Worm (Caenorhabditis elegans) whole organism, L4 larva: Measurements from ENCODE around the gene col-76.

Experiments
- F10B5.3 ChIP-seq: sonication (generic microtip); optimal IDR thresholded peaks from 2 replicates; lab custom pipeline; 2016; ENCODE audit warnings: mild to moderate bottlenecking, missing genetic modification characterization, missing compliant biosample characterization
- F26F4.8 ChIP-seq: fragments of 200-800 bp; sonication (Bioruptor generic); conservative IDR thresholded peaks from 2 replicates; pipeline ENCODE4 v1.3.6; 2022; ENCODE audit warnings: missing genetic modification characterization, missing compliant biosample characterization
- R02D3.7 ChIP-seq: fragments of 150-350 bp; sonication (generic microtip); optimal IDR thresholded peaks from 3 replicates; lab custom pipeline; 2014; ENCODE audit warnings: missing biosample characterization, missing genetic modification characterization
- T26A8.4 ChIP-seq: fragments of 200-800 bp; sonication (Bioruptor generic); IDR thresholded peaks from 2 replicates; pipeline ENCODE4 v1.3.6; 2022; ENCODE audit warnings: missing genetic modification characterization, missing compliant biosample characterization
- Y105C5A.15 ChIP-seq: fragments of 200-800 bp; sonication (Bioruptor generic); IDR thresholded peaks from 2 replicates; pipeline ENCODE4 v1.3.6; 2022; ENCODE audit warnings: missing genetic modification characterization, missing compliant biosample characterization
- Y5F2A.4 ChIP-seq: fragments of 200-800 bp; sonication (Bioruptor generic); optimal IDR thresholded peaks from 2 replicates; lab custom pipeline; 2018; ENCODE audit warnings: mild to moderate bottlenecking, missing genetic modification characterization, missing compliant biosample characterization
- Y75B8A.6 ChIP-seq: fragments of 200-800 bp; sonication (Bioruptor generic); IDR thresholded peaks from 2 replicates; pipeline ENCODE4 v1.3.6; 2022; ENCODE audit warnings: missing genetic modification reagents, missing genetic modification characterization, missing compliant biosample characterization
- ZK337.2 ChIP-seq: fragments of 200-800 bp; sonication (Bioruptor generic); IDR thresholded peaks from 2 replicates; pipeline ENCODE4 v1.3.6; 2022; ENCODE audit warnings: missing genetic modification reagents, missing genetic modification characterization, missing compliant biosample characterization
- aha-1 ChIP-seq: fragments of 150-350 bp; peaks from one replicate; lab custom pipeline; 2014; ENCODE audit warnings: missing biosample characterization, missing genetic modification characterization
- attf-4 ChIP-seq: sonication (generic microtip); optimal IDR thresholded peaks from 3 replicates; lab custom pipeline; 2017; ENCODE audit warnings: missing biosample characterization, missing genetic modification characterization
- ceh-20 ChIP-seq: fragments of 200-800 bp; sonication (Bioruptor generic); IDR thresholded peaks from 2 replicates; pipeline ENCODE4 v1.3.6; 2022; ENCODE audit warnings: missing genetic modification reagents, missing genetic modification characterization, missing compliant biosample characterization
- ceh-28 ChIP-seq: fragments of 150-350 bp; optimal IDR thresholded peaks from 2 replicates; lab custom pipeline; 2014; ENCODE audit warnings: missing biosample characterization, missing genetic modification reagents, missing genetic modification characterization
- ceh-44 ChIP-seq: fragments of 200-800 bp; sonication (Bioruptor generic); IDR thresholded peaks from 2 replicates; pipeline ENCODE4 v1.3.6; 2022; ENCODE audit warnings: missing genetic modification reagents, missing genetic modification characterization, missing compliant biosample characterization
- ces-1 ChIP-seq: fragments of 150-350 bp; sonication (generic microtip); optimal IDR thresholded peaks from 4 replicates; lab custom pipeline; 2014; ENCODE audit warnings: missing biosample characterization, missing genetic modification reagents, missing genetic modification characterization
- ctbp-1 ChIP-seq: fragments of 200-800 bp; sonication (Bioruptor generic); IDR thresholded peaks from 2 replicates; pipeline ENCODE4 v1.3.6; 2022; ENCODE audit warnings: missing genetic modification reagents, missing genetic modification characterization, missing compliant biosample characterization
- daf-16 ChIP-seq, 3 experiments: sonication (generic microtip); optimal IDR thresholded peaks; 2 replicates each; lab custom pipeline; 2016 to 2017; ENCODE audit warnings: missing genetic modification characterization in 3 of 3, missing genetic modification reagents in 3 of 3, mild to moderate bottlenecking in 2 of 3, missing compliant biosample characterization in 2 of 3, missing biosample characterization in 1 of 3, moderate library complexity in 1 of 3
- dmd-6 ChIP-seq: fragments of 200-800 bp; sonication (Bioruptor generic); IDR thresholded peaks from 2 replicates; pipeline ENCODE4 v1.3.6; 2022; ENCODE audit warnings: missing genetic modification reagents, missing genetic modification characterization, missing compliant biosample characterization
- duxl-1 ChIP-seq: sonication (generic microtip); optimal IDR thresholded peaks from 2 replicates; lab custom pipeline; 2016; ENCODE audit warnings: mild to moderate bottlenecking, missing genetic modification characterization, moderate library complexity, missing compliant biosample characterization; ENCODE audit not compliant: poor library complexity
- dve-1 ChIP-seq: sonication (generic microtip); optimal IDR thresholded peaks from 2 replicates; lab custom pipeline; 2017; ENCODE audit warnings: antibody characterized with exemption, mild to moderate bottlenecking, missing genetic modification characterization, missing compliant biosample characterization; ENCODE audit not compliant: insufficient read depth
- fkh-10 ChIP-seq: fragments of 150-350 bp; optimal IDR thresholded peaks from 2 replicates; lab custom pipeline; 2014; ENCODE audit warnings: missing biosample characterization, missing genetic modification reagents, missing genetic modification characterization
- gei-8 ChIP-seq: fragments of 200-800 bp; sonication (Bioruptor generic); optimal IDR thresholded peaks from 2 replicates; lab custom pipeline; 2018; ENCODE audit warnings: mild to moderate bottlenecking, missing genetic modification characterization, missing compliant biosample characterization
- hif-1 ChIP-seq, 2 experiments: sonication (generic microtip); optimal IDR thresholded peaks; 2 replicates each; lab custom pipeline; 2016 to 2017; ENCODE audit warnings: missing compliant biosample characterization in 2 of 2, missing genetic modification characterization in 2 of 2, missing genetic modification reagents in 2 of 2, missing genotype in 2 of 2, mild to moderate bottlenecking in 1 of 2
- hlh-30 ChIP-seq: sonication (generic microtip); optimal IDR thresholded peaks from 2 replicates; lab custom pipeline; 2017; ENCODE audit warnings: antibody characterized with exemption, mild to moderate bottlenecking, missing genetic modification characterization, missing compliant biosample characterization; ENCODE audit not compliant: insufficient read depth
- jun-1 ChIP-seq: fragments of 150-350 bp; optimal IDR thresholded peaks from 2 replicates; lab custom pipeline; 2014; ENCODE audit warnings: missing biosample characterization, missing genetic modification reagents, missing genetic modification characterization
- lim-7 ChIP-seq: fragments of 200-800 bp; sonication (Bioruptor generic); IDR thresholded peaks from 2 replicates; pipeline ENCODE4 v1.3.6; 2022; ENCODE audit warnings: missing genetic modification characterization, missing compliant biosample characterization
- lin-1 ChIP-seq: fragments of 200-800 bp; sonication (Bioruptor generic); IDR thresholded peaks from 2 replicates; pipeline ENCODE4 v1.3.6; 2022; ENCODE audit warnings: missing genetic modification reagents, missing genetic modification characterization, missing compliant biosample characterization
- lin-13 ChIP-seq: fragments of 150-350 bp; optimal IDR thresholded peaks from 2 replicates; lab custom pipeline; 2014; ENCODE audit warnings: missing biosample characterization, missing genetic modification reagents, missing genetic modification characterization
- lin-15B ChIP-seq: fragments of 150-350 bp; sonication (generic microtip); optimal IDR thresholded peaks from 3 replicates; lab custom pipeline; 2014; ENCODE audit warnings: missing biosample characterization, missing genetic modification characterization
- lir-3 ChIP-seq: sonication (generic microtip); optimal IDR thresholded peaks from 2 replicates; lab custom pipeline; 2016; ENCODE audit warnings: mild to moderate bottlenecking, missing genetic modification characterization, missing compliant biosample characterization
- lsy-2 ChIP-seq, 2 experiments: fragments of 150-350 bp in 1 of 2; sonication (generic microtip) in 1 of 2; optimal IDR thresholded peaks; 2 replicates each; lab custom pipeline; 2014 to 2017; ENCODE audit warnings: missing biosample characterization in 2 of 2, missing genetic modification characterization in 2 of 2
- madf-9 ChIP-seq: fragments of 200-800 bp; sonication (Bioruptor generic); conservative IDR thresholded peaks from 2 replicates; pipeline ENCODE4 v1.3.6; 2022; ENCODE audit warnings: missing genetic modification reagents, missing genetic modification characterization, missing compliant biosample characterization
- mdl-1 ChIP-seq, 2 experiments: fragments of 150-350 bp in 1 of 2; sonication (generic microtip) in 1 of 2; optimal IDR thresholded peaks; 2 replicates each; lab custom pipeline; 2014 to 2017; ENCODE audit warnings: missing biosample characterization in 2 of 2, missing genetic modification characterization in 2 of 2
- mep-1 ChIP-seq: fragments of 150-350 bp; sonication (generic microtip); optimal IDR thresholded peaks from 3 replicates; lab custom pipeline; 2014; ENCODE audit warnings: missing biosample characterization, missing genetic modification characterization
- nhr-10 ChIP-seq: fragments of 150-350 bp; optimal IDR thresholded peaks from 2 replicates; lab custom pipeline; 2014; ENCODE audit warnings: missing biosample characterization, missing genetic modification characterization
- nhr-102 ChIP-seq: sonication (generic microtip); optimal IDR thresholded peaks from 2 replicates; lab custom pipeline; 2016; ENCODE audit warnings: mild to moderate bottlenecking, missing genetic modification characterization, moderate library complexity, missing compliant biosample characterization
- nhr-25 ChIP-seq: sonication (generic microtip); optimal IDR thresholded peaks from 2 replicates; lab custom pipeline; 2017; ENCODE audit warnings: missing genetic modification characterization, mild to moderate bottlenecking, missing compliant biosample characterization, antibody characterized with exemption, moderate library complexity, borderline replicate concordance; ENCODE audit not compliant: insufficient read depth
- nhr-28 ChIP-seq: fragments of 150-350 bp; optimal IDR thresholded peaks from 2 replicates; lab custom pipeline; 2014; ENCODE audit warnings: missing biosample characterization, missing genetic modification characterization
- nhr-42 ChIP-seq: fragments of 200-800 bp; sonication (Bioruptor generic); IDR thresholded peaks from 2 replicates; pipeline ENCODE4 v1.3.6; 2022; ENCODE audit warnings: missing genetic modification characterization, missing compliant biosample characterization
- pqm-1 ChIP-seq: sonication (generic microtip); optimal IDR thresholded peaks from 2 replicates; lab custom pipeline; 2017; ENCODE audit warnings: missing biosample characterization, missing genetic modification characterization
- rbr-2 ChIP-seq: sonication (generic microtip); optimal IDR thresholded peaks from 2 replicates; lab custom pipeline; 2016; ENCODE audit warnings: missing genotype, missing genetic modification characterization, missing compliant biosample characterization
- snpc-1.2 ChIP-seq: fragments of 200-800 bp; sonication (Bioruptor generic); IDR thresholded peaks from 2 replicates; pipeline ENCODE4 v1.3.6; 2022; ENCODE audit warnings: missing genetic modification reagents, missing genetic modification characterization, missing compliant biosample characterization
- snpc-4 ChIP-seq: fragments of 150-350 bp; optimal IDR thresholded peaks from 2 replicates; lab custom pipeline; 2014; ENCODE audit warnings: missing biosample characterization, missing genetic modification characterization
- spr-1 ChIP-seq: sonication (generic microtip); optimal IDR thresholded peaks from 2 replicates; lab custom pipeline; 2016; ENCODE audit warnings: mild to moderate bottlenecking, missing genetic modification characterization, missing compliant biosample characterization
- spr-3 ChIP-seq: fragments of 200-800 bp; sonication (Bioruptor generic); optimal IDR thresholded peaks from 2 replicates; lab custom pipeline; 2018; ENCODE audit warnings: mild to moderate bottlenecking, missing genetic modification characterization, missing compliant biosample characterization
- tra-1 ChIP-seq: fragments of 200-800 bp; sonication (Bioruptor generic); IDR thresholded peaks from 2 replicates; pipeline ENCODE4 v1.3.6; 2022; ENCODE audit warnings: missing genetic modification reagents, missing genetic modification characterization, missing compliant biosample characterization
- unc-62 ChIP-seq, 3 experiments: fragments of 150-350 bp in 1 of 3; sonication (generic microtip); optimal IDR thresholded peaks in 2 of 3; peaks in 1 of 3; 1 replicate in 1 of 3; 2 replicates in 2 of 3; lab custom pipeline; 2014 to 2017; ENCODE audit warnings: missing biosample characterization in 3 of 3, missing genetic modification characterization in 3 of 3, missing genetic modification reagents in 3 of 3, missing genotype in 1 of 3
- zfp-2 ChIP-seq: sonication (generic microtip); optimal IDR thresholded peaks from 2 replicates; lab custom pipeline; 2016; ENCODE audit warnings: mild to moderate bottlenecking, missing genetic modification characterization, missing compliant biosample characterization

The col-76 gene

DNA sequence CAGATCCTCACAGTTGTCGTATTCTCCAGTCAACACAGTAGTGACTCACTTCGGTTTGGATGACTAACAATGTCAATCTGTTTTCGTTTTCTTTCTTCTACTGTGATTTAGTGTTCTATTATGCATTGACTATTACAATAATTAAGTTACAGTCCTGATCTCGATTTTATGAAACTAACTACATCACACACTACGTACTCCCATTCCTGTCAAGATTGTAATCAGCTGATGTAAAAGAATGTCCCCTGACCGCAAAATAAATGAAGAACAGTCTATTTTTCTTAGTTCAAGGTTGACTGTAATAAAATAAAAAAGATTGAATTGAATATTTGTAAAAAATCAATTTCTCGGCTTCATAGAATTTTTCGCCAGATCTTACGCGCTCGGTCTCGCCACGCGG is 21.2 kb downstream of the col-76 start:
- no peak for TF ChIP-seq snpc-4 (tag; lab: Kevin White, UChicago)
- TF ChIP-seq ceh-44, result no peak
- no peak for TF ChIP-seq Y75B8A.6 (GFP tag; lab: Robert Waterston, UW)
- TF ChIP-seq nhr-28 (tag; lab: Kevin White, UChicago), result peak; percentile 76
- TF ChIP-seq lim-7, result no peak
- TF ChIP-seq ceh-20 (GFP tag; lab: Robert Waterston, UW), result no peak
- no peak for TF ChIP-seq ces-1 (GFP tag; lab: Kevin White, UChicago)
- no peak for TF ChIP-seq rbr-2
- TF ChIP-seq F26F4.8 (GFP tag; lab: Robert Waterston, UW), result no peak
- TF ChIP-seq ZK337.2 (GFP tag; lab: Robert Waterston, UW), result no peak
- no peak for TF ChIP-seq nhr-10 (tag; lab: Kevin White, UChicago)
- no peak for TF ChIP-seq dmd-6
- no peak for TF ChIP-seq Y5F2A.4 (GFP tag; lab: Kevin White, UChicago)
- TF ChIP-seq mdl-1 (tag; optimal IDR thresholded peaks at IDR 0.05; lab: Kevin White, UChicago), result no peak
- no peak for TF ChIP-seq spr-1 (tag; lab: Kevin White, UChicago)
- TF ChIP-seq nhr-42 (GFP tag; lab: Robert Waterston, UW), result no peak
- no peak for TF ChIP-seq ctbp-1 (GFP tag; lab: Robert Waterston, UW)
- TF ChIP-seq dve-1 (tag; lab: Kevin White, UChicago), result peak; percentile 17
- no peak for TF ChIP-seq madf-9 (GFP tag; lab: Robert Waterston, UW)
- TF ChIP-seq R02D3.7, result no peak
- no peak for TF ChIP-seq ceh-28 (tag; lab: Kevin White, UChicago)
- no peak for TF ChIP-seq duxl-1 (tag; lab: Kevin White, UChicago)
- no peak for TF ChIP-seq gei-8
- TF ChIP-seq hlh-30 (tag; lab: Kevin White, UChicago), result peak; percentile 17
- TF ChIP-seq T26A8.4 (GFP tag; lab: Robert Waterston, UW), result no peak
- no peak for TF ChIP-seq spr-3
- TF ChIP-seq lin-15B (tag; lab: Kevin White, UChicago), result no peak
- no peak for TF ChIP-seq lin-13 (GFP tag; lab: Kevin White, UChicago)
- TF ChIP-seq lir-3 (tag; lab: Kevin White, UChicago), result no peak
- TF ChIP-seq nhr-25, result no peak
- no peak for TF ChIP-seq jun-1 (tag; lab: Kevin White, UChicago)
- TF ChIP-seq Y105C5A.15 (GFP tag; lab: Robert Waterston, UW), result no peak
- no peak for TF ChIP-seq attf-4 (tag; lab: Kevin White, UChicago)
- TF ChIP-seq unc-62 (GFP tag; optimal IDR thresholded peaks at IDR 0.05 in 1 of 2; lab: Kevin White, UChicago), result peak in 1 of 2 experiments; percentile 75
- TF ChIP-seq unc-62 (tag; optimal IDR thresholded peaks at IDR 0.05; lab: Kevin White, UChicago), result no peak

DNA sequence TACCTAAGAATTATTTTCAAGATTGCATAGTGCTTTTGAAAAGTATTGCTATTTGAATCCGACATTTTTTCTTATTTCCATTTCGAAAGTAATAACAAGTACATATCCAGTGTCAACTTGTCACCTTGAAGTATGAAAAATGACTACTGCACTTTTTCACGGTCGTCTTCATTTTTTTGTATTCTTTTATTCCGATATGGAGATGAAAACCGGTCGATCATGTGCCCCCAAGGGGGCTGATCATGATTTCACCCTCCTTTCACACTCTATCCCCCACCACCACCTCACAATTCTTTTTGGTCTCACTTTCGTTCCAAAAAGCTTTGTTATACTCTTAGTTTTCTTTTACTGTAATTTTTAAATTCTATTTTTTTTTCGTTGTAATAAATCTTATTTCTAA is 21.8 kb downstream of the col-76 start:
- TF ChIP-seq hlh-30 (tag; lab: Kevin White, UChicago) (peak; percentile 60), lsy-2 (tag; optimal IDR thresholded peaks at IDR 0.05; lab: Kevin White, UChicago) (no peak), ZK337.2 (GFP tag; lab: Robert Waterston, UW) (no peak), unc-62 (GFP tag; optimal IDR thresholded peaks at IDR 0.05 in 1 of 2; lab: Kevin White, UChicago) (peak in 1 of 2 experiments; percentile 23), unc-62 (tag; optimal IDR thresholded peaks at IDR 0.05; lab: Kevin White, UChicago) (no peak), aha-1 (peak; percentile 56), nhr-25 (no peak), gei-8 (no peak), F10B5.3 (tag; lab: Kevin White, UChicago) (no peak), mep-1 (tag; lab: Kevin White, UChicago) (peak; percentile 14)

DNA sequence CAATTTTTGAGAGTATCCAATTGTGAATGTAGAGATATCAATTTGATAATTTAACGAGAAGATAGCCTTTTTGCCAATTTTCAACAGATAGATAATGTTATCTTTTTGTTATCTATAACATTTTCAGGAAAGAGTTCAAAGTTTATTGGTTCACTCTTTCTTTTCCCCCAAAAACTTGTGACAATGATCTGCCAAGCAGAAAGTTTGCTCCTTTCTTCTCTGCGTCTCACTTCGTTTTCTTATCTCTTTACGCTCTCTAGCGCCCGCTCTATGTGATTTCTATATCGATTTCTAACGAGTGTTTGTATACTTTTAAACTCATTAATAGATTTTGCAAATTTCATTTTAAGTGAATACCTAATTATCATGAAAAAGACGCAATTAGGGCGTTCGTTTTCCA is 22.3 kb downstream of the col-76 start:
- no peak for TF ChIP-seq jun-1 (tag; lab: Kevin White, UChicago)
- TF ChIP-seq daf-16 (GFP tag; optimal IDR thresholded peaks at IDR 0.05; lab: Kevin White, UChicago), result no peak
- TF ChIP-seq daf-16 (tag; optimal IDR thresholded peaks at IDR 0.05; lab: Kevin White, UChicago), result peak; percentile 76
- TF ChIP-seq T26A8.4 (GFP tag; lab: Robert Waterston, UW), result no peak
- peak; percentile 23 for TF ChIP-seq mep-1 (tag; lab: Kevin White, UChicago)
- TF ChIP-seq hlh-30 (tag; lab: Kevin White, UChicago), result peak; percentile 50
- no peak for TF ChIP-seq zfp-2 (tag; lab: Kevin White, UChicago)
- no peak for TF ChIP-seq nhr-102 (tag; lab: Kevin White, UChicago)
- peak; percentile 81 for TF ChIP-seq dve-1 (tag; lab: Kevin White, UChicago)
- TF ChIP-seq lin-1 (GFP tag; lab: Robert Waterston, UW), result 0 out of 2 replicates have a peak, but pooled peaks have one; percentile 13
- TF ChIP-seq pqm-1 (tag; lab: Kevin White, UChicago), result peak; percentile 48
- TF ChIP-seq snpc-1.2 (GFP tag; lab: Robert Waterston, UW), result no peak
- TF ChIP-seq tra-1 (GFP tag; lab: Robert Waterston, UW), result no peak
- TF ChIP-seq nhr-42 (GFP tag; lab: Robert Waterston, UW), result no peak
- TF ChIP-seq fkh-10 (GFP tag; lab: Kevin White, UChicago), result no peak
- no peak for TF ChIP-seq hif-1 (tag; optimal IDR thresholded peaks at IDR 0.05; lab: Kevin White, UChicago)
